Worm (Caenorhabditis elegans) whole organism, dauer: ENCODE measurements around the gene anat-1.

ENCODE experiments used
- unc-62 ChIP-seq: sonication (generic microtip); optimal IDR thresholded peaks from 2 replicates; lab custom pipeline; 2017; ENCODE audit warnings: missing biosample characterization, missing genetic modification reagents, missing genetic modification characterization

anat-1 gene

ce11 chrIV:6770407-6770883, at the start of gene anat-1:
Gene anat-1, plus strand, starts transcription at chrIV:6770833.
- TF ChIP-seq unc-62: no peak

ce11 chrIV:6740190-6740589, 30.4 kb upstream of the anat-1 start, which contains the start of gene Y73B6A.3:
Gene Y73B6A.3, minus strand, starts transcription at chrIV:6740290.
- no peak for TF ChIP-seq unc-62

DNA sequence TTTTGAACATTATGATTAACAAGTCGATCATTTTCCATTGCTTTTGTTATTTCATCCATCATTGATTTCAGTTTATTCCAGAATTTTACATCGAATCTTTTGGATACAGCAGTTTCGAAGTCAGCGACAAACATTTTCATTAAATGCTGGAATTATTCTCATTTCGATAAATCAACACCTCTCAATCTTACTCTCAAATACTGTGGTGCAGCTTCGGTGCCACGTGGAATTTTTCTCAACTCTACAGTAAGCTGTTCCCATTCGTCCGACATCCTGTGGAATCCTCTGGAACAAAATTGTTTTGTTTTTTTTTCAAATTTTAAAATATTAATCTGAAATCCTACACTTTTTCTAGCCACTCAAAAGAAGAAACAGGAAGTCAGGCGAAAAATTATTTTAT, 28.5 kb upstream of the anat-1 start, which contains the start of gene smg-7:
TSS of gene smg-7 (minus strand) at position 285 of the 400 bp plus-strand sequence.
- no peak for TF ChIP-seq unc-62

- TF ChIP-seq unc-62: no peak
Observed at ce11 chrIV:6747083-6747482, 23.6 kb upstream of the anat-1 start.

- TF ChIP-seq unc-62: no peak
Observed at ce11 chrIV:6747652-6748051, 23.0 kb upstream of the anat-1 start.

DNA sequence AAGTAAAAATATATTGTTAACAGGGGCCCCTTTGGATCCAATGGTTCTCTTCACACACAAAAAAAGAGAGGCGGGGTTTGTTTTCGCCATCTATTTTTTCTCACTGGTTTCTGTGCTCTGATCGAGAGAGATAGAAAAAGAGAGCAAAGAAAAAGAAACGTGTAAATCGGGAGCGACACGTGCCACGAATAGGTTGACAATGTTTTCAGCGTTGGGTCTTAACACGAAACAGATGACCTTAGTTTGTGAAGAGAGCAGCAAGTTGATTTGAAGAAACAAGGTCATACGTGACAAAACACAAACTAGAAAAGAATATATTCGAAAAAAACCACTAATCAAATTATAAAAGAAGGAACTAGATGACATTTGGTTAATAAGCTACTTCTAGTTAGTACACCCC, 22.1 kb upstream of the anat-1 start, which contains the start of gene lin-45:
TSS of gene lin-45 (minus strand) at position 82 of the 400 bp plus-strand sequence.
- no peak for TF ChIP-seq unc-62

ce11 chrIV:6750117-6750516, 20.5 kb upstream of the anat-1 start:
- TF ChIP-seq unc-62: no peak

- TF ChIP-seq unc-62: no peak
Observed at ce11 chrIV:6751213-6751612, 19.4 kb upstream of the anat-1 start.

ce11 chrIV:6756374-6756773, 14.3 kb upstream of the anat-1 start:
- no peak for TF ChIP-seq unc-62

- no peak for TF ChIP-seq unc-62
Observed at ce11 chrIV:6757011-6757410, 13.6 kb upstream of the anat-1 start, which contains the start of gene usp-4. Gene usp-4, plus strand, starts transcription at chrIV:6757311.

DNA sequence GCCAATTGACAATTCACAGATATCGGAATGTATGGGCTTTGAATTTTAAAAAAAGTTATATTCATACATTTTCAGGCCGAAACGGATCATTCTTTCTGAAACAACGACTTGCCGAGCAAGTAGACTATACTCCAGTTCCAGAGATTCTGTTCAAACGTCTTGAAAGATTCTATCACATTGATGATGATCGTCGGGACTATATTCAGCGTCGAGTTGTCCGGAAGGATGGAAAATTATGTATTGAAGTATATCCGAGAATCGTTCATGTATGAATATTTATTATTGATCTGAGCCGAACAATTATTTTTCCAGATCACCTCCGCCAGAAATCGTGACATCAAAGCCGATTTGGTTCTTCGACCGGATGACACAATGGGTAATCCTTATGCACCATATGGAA, 13.0 kb upstream of the anat-1 start:
- no peak for TF ChIP-seq unc-62

DNA sequence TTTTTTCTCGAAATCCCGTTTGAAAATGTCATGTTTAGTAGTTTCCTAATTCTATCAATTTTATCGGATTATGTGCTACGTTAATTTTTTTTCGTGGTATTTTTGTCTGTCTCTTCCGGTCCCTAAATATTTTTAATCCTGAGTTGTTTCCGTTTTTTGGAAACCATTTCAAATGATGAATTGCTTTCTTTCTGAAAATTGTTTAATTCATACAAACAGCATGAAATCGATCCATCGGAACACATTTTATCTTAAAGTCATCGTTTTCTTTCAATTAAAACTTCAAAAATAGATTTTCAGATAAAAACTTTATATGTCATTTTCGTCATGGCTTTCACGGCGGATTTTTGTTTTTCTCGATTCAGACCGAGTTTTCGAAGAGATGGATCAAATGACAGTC, 8.2 kb upstream of the anat-1 start, which contains the start of gene spd-3:
TSS of gene spd-3 (plus strand) at position 301 of the 400 bp plus-strand sequence.
- no peak for TF ChIP-seq unc-62

- TF ChIP-seq unc-62: no peak
Observed at ce11 chrIV:6767240-6767639, 3.4 kb upstream of the anat-1 start.

ce11 chrIV:6771556-6771955, 923 bp downstream of the anat-1 start:
- no peak for TF ChIP-seq unc-62

- no peak for TF ChIP-seq unc-62
Observed at ce11 chrIV:6777156-6777555, 6.5 kb downstream of the anat-1 start.

- TF ChIP-seq unc-62: no peak
Observed at ce11 chrIV:6785151-6785550, 14.5 kb downstream of the anat-1 start, which contains the start of gene dyci-1. Gene dyci-1, minus strand, starts transcription at chrIV:6785272.

- no peak for TF ChIP-seq unc-62
Observed at ce11 chrIV:6785873-6786272, 15.2 kb downstream of the anat-1 start.

ce11 chrIV:6789950-6790349, 19.3 kb downstream of the anat-1 start:
- TF ChIP-seq unc-62: no peak
